Worm (Caenorhabditis elegans) whole organism, mixed stage, embryonic: ENCODE data around the gene mks-1.

ENCODE experiments used
- M03D4.4 ChIP-seq: sonication (generic microtip); optimal IDR thresholded peaks from 2 replicates; lab custom pipeline; 2017; ENCODE audit warnings: mild to moderate bottlenecking, missing genetic modification characterization, missing compliant biosample characterization
- bed-3 ChIP-seq: fragments of 200-800 bp; sonication (Bioruptor generic); optimal IDR thresholded peaks from 3 replicates; lab custom pipeline; 2018; ENCODE audit warnings: mild to moderate bottlenecking, missing genetic modification characterization, moderate library complexity, missing compliant biosample characterization
- blmp-1 ChIP-seq: fragments of 150-350 bp; optimal IDR thresholded peaks from 2 replicates; lab custom pipeline; 2014; ENCODE audit warnings: missing biosample characterization, missing genetic modification characterization
- ceh-39 ChIP-seq: fragments of 150-350 bp; optimal IDR thresholded peaks from 2 replicates; lab custom pipeline; 2014; ENCODE audit warnings: missing biosample characterization, missing genetic modification characterization
- ceh-43 ChIP-seq: fragments of 200-800 bp; sonication (Bioruptor generic); optimal IDR thresholded peaks from 2 replicates; lab custom pipeline; 2018; ENCODE audit warnings: mild to moderate bottlenecking, missing genetic modification characterization, moderate library complexity, missing compliant biosample characterization
- ceh-83 ChIP-seq: fragments of 200-800 bp; sonication (Bioruptor generic); optimal IDR thresholded peaks from 2 replicates; lab custom pipeline; 2018; ENCODE audit warnings: mild to moderate bottlenecking, missing genetic modification characterization, missing compliant biosample characterization
- ces-1 ChIP-seq: fragments of 150-350 bp; optimal IDR thresholded peaks from 2 replicates; lab custom pipeline; 2014; ENCODE audit warnings: missing biosample characterization, missing genetic modification reagents, missing genetic modification characterization
- cnd-1 ChIP-seq: fragments of 200-800 bp; sonication (Bioruptor generic); optimal IDR thresholded peaks from 2 replicates; lab custom pipeline; 2018; ENCODE audit warnings: mild to moderate bottlenecking, missing genetic modification characterization, missing compliant biosample characterization
- drap-1 ChIP-seq: fragments of 200-800 bp; sonication (Bioruptor generic); optimal IDR thresholded peaks from 3 replicates; lab custom pipeline; 2018; ENCODE audit warnings: mild to moderate bottlenecking, missing genetic modification characterization, missing compliant biosample characterization
- elt-1 ChIP-seq: sonication (generic microtip); optimal IDR thresholded peaks from 2 replicates; lab custom pipeline; 2017; ENCODE audit warnings: missing genetic modification characterization, mild to moderate bottlenecking, missing compliant biosample characterization, antibody characterized with exemption, moderate library complexity, borderline replicate concordance; ENCODE audit not compliant: insufficient read depth
- elt-3 ChIP-seq: fragments of 150-350 bp; optimal IDR thresholded peaks from 2 replicates; lab custom pipeline; 2014; ENCODE audit warnings: missing biosample characterization, missing genetic modification characterization
- flh-1 ChIP-seq: fragments of 200-800 bp; sonication (Bioruptor generic); optimal IDR thresholded peaks from 2 replicates; lab custom pipeline; 2018; ENCODE audit warnings: mild to moderate bottlenecking, missing genetic modification characterization, moderate library complexity, missing compliant biosample characterization
- ham-2 ChIP-seq: fragments of 200-800 bp; sonication (Bioruptor generic); optimal IDR thresholded peaks from 2 replicates; lab custom pipeline; 2018; ENCODE audit warnings: mild to moderate bottlenecking, missing genetic modification characterization, missing compliant biosample characterization
- hlh-1 ChIP-seq: fragments of 150-350 bp; optimal IDR thresholded peaks from 2 replicates; lab custom pipeline; 2014; ENCODE audit warnings: missing biosample characterization, missing genetic modification reagents, missing genetic modification characterization
- lin-32 ChIP-seq: fragments of 200-800 bp; sonication (Bioruptor generic); optimal IDR thresholded peaks from 2 replicates; lab custom pipeline; 2018; ENCODE audit warnings: mild to moderate bottlenecking, missing genetic modification characterization, missing compliant biosample characterization
- lsy-2 ChIP-seq: fragments of 150-350 bp; optimal IDR thresholded peaks from 2 replicates; lab custom pipeline; 2014; ENCODE audit warnings: missing biosample characterization, missing genetic modification characterization
- mab-5 ChIP-seq: fragments of 150-350 bp; optimal IDR thresholded peaks from 2 replicates; lab custom pipeline; 2014; ENCODE audit warnings: missing biosample characterization, missing genetic modification characterization
- mep-1 ChIP-seq: fragments of 150-350 bp; optimal IDR thresholded peaks from 2 replicates; lab custom pipeline; 2017; ENCODE audit warnings: missing biosample characterization, missing genetic modification reagents, missing genetic modification characterization, inconsistent platforms
- mls-2 ChIP-seq: sonication (generic microtip); optimal IDR thresholded peaks from 2 replicates; lab custom pipeline; 2016; ENCODE audit warnings: mild to moderate bottlenecking, missing genetic modification characterization, moderate library complexity, missing compliant biosample characterization
- nhr-12 ChIP-seq: fragments of 150-350 bp; optimal IDR thresholded peaks from 2 replicates; lab custom pipeline; 2014; ENCODE audit warnings: missing biosample characterization, missing genetic modification characterization
- nhr-2 ChIP-seq: fragments of 150-350 bp; optimal IDR thresholded peaks from 2 replicates; lab custom pipeline; 2014; ENCODE audit warnings: missing biosample characterization, missing genetic modification characterization
- nhr-28 ChIP-seq: fragments of 150-350 bp; optimal IDR thresholded peaks from 2 replicates; lab custom pipeline; 2014; ENCODE audit warnings: missing biosample characterization, missing genetic modification characterization
- nhr-76 ChIP-seq: sonication (generic microtip); optimal IDR thresholded peaks from 2 replicates; lab custom pipeline; 2017; ENCODE audit warnings: missing biosample characterization, missing genetic modification characterization
- pha-4 ChIP-seq: fragments of 150-350 bp; optimal IDR thresholded peaks from 2 replicates; lab custom pipeline; 2018; ENCODE audit warnings: missing biosample characterization, missing genetic modification reagents, missing genetic modification characterization
- sem-2 ChIP-seq: fragments of 200-800 bp; sonication (Bioruptor generic); optimal IDR thresholded peaks from 2 replicates; lab custom pipeline; 2018; ENCODE audit warnings: mild to moderate bottlenecking, missing genetic modification characterization, missing compliant biosample characterization
- snpc-4 ChIP-seq: fragments of 150-350 bp; optimal IDR thresholded peaks from 2 replicates; lab custom pipeline; 2014; ENCODE audit warnings: missing biosample characterization, missing genetic modification characterization
- sptf-1 ChIP-seq: sonication (generic microtip); optimal IDR thresholded peaks from 2 replicates; lab custom pipeline; 2017; ENCODE audit warnings: mild to moderate bottlenecking, missing genetic modification characterization, moderate library complexity, missing compliant biosample characterization
- tbx-8 ChIP-seq: fragments of 200-800 bp; sonication (Bioruptor generic); optimal IDR thresholded peaks from 2 replicates; lab custom pipeline; 2018; ENCODE audit warnings: mild to moderate bottlenecking, missing genetic modification characterization, moderate library complexity, missing compliant biosample characterization
- unc-120 ChIP-seq: sonication (generic microtip); optimal IDR thresholded peaks from 2 replicates; lab custom pipeline; 2017; ENCODE audit warnings: missing genetic modification characterization, missing compliant biosample characterization; ENCODE audit not compliant: poor library complexity, severe bottlenecking
- unc-62 ChIP-seq: fragments of 150-350 bp; optimal IDR thresholded peaks from 2 replicates; lab custom pipeline; 2014; ENCODE audit warnings: missing biosample characterization, missing genetic modification reagents, missing genetic modification characterization
- zip-8 ChIP-seq: fragments of 150-350 bp; optimal IDR thresholded peaks from 2 replicates; lab custom pipeline; 2014; ENCODE audit warnings: missing biosample characterization, missing genetic modification characterization
- ztf-11 ChIP-seq: fragments of 150-350 bp; optimal IDR thresholded peaks from 2 replicates; lab custom pipeline; 2014; ENCODE audit warnings: missing biosample characterization, missing genetic modification characterization

mks-1 gene

DNA sequence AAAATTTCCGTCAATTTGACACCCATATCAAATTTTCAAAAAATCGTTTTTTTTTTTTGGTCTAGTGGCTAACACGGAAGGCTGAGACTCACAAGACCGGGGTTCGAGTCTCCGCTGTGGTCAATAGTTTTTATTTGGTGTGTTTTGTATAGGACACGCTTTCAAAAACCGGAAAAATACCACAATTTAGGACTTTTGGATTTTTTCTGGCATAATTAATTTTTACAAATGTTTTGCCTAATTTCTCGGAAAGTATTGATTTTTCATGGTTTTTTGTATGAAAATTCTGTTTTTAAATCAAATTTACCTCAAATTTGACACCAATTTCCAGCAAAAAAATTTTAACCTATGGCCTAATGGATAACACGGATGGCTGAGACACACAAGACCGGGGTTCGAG lies at the start of gene mks-1:
Gene mks-1 (plus strand): TSS at position 301 of the 400 bp plus-strand sequence.
- TF ChIP-seq elt-1 (tag; lab: Kevin White, UChicago) (no peak), sptf-1 (no peak)

- TF ChIP-seq lin-32 (GFP tag; lab: Kevin White, UChicago) (no peak), ztf-11 (tag; lab: Kevin White, UChicago) (no peak), ces-1 (GFP tag; lab: Kevin White, UChicago) (peak; percentile 98), pha-4 (tag; lab: Kevin White, UChicago) (no peak)
- TF ChIP-seq, all 35 proteins: peak for 1
Observed at ce11 chrIII:3136325-3137001, 49.6 kb upstream of the mks-1 start.

ce11 chrIII:3138087-3138486 lies 48.0 kb upstream of the mks-1 start:
- TF ChIP-seq unc-62 (no peak), ces-1 (GFP tag; lab: Kevin White, UChicago) (peak; percentile 51)
- TF ChIP-seq, all 35 proteins: peak for 1

- TF ChIP-seq ces-1 (GFP tag; lab: Kevin White, UChicago) (peak; percentile 61), ztf-11 (tag; lab: Kevin White, UChicago) (no peak)
Observed at ce11 chrIII:3139144-3139543, 46.9 kb upstream of the mks-1 start, which contains the start of gene mec-12. TSS of gene mec-12 (minus strand) at chrIII:3139234.

ce11 chrIII:3140227-3140626 lies 45.9 kb upstream of the mks-1 start:
- TF ChIP-seq hlh-1 (tag; lab: Kevin White, UChicago) (no peak), nhr-28 (tag; lab: Kevin White, UChicago) (no peak), unc-62 (no peak), lsy-2 (tag; lab: Kevin White, UChicago) (peak; percentile 62)

DNA sequence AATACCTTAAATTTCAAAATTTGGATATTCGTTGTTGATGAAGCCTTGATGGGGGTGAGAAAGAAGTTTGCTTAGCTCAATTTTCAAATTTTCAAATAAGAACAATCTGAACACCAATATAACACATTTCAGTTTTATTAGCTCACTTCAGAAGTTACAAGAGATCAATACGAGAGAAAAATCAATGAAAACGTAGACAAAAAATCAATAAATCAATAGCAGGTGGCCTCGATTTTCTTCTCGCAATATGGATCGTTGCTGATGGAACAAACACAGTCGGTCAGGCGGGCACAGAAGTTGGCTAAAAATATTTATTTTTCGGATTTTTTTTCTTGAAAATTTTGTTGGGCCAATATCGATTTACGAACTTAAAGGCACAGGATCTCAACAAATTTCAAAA lies 44.0 kb upstream of the mks-1 start:
- TF ChIP-seq bed-3, result no peak
- TF ChIP-seq mls-2 (tag; lab: Kevin White, UChicago), result no peak
- TF ChIP-seq unc-120, result no peak
- TF ChIP-seq, all 35 proteins: peak for 0

- TF ChIP-seq unc-62 (no peak), blmp-1 (tag; lab: Kevin White, UChicago) (no peak), mls-2 (tag; lab: Kevin White, UChicago) (no peak), ces-1 (GFP tag; lab: Kevin White, UChicago) (no peak), tbx-8 (GFP tag; lab: Kevin White, UChicago) (no peak), nhr-76 (tag; lab: Kevin White, UChicago) (no peak), nhr-2 (no peak), ham-2 (GFP tag; lab: Kevin White, UChicago) (no peak), zip-8 (no peak), snpc-4 (tag; lab: Kevin White, UChicago) (no peak), lin-32 (GFP tag; lab: Kevin White, UChicago) (no peak), M03D4.4 (tag; lab: Kevin White, UChicago) (no peak), pha-4 (tag; lab: Kevin White, UChicago) (no peak), mep-1 (tag; lab: Kevin White, UChicago) (no peak), nhr-28 (tag; lab: Kevin White, UChicago) (no peak), cnd-1 (tag; lab: Kevin White, UChicago) (no peak), unc-120 (no peak), sem-2 (no peak), elt-1 (tag; lab: Kevin White, UChicago) (no peak)
Observed at ce11 chrIII:3143657-3144056, 42.4 kb upstream of the mks-1 start, which contains the start of gene C44B11.4. TSS of gene C44B11.4 (minus strand) at chrIII:3143757.

- TF ChIP-seq lin-32 (GFP tag; lab: Kevin White, UChicago) (no peak), ceh-39 (no peak), lsy-2 (tag; lab: Kevin White, UChicago) (no peak), mls-2 (tag; lab: Kevin White, UChicago) (no peak), bed-3 (no peak), elt-1 (tag; lab: Kevin White, UChicago) (no peak), cnd-1 (tag; lab: Kevin White, UChicago) (no peak), elt-3 (tag; lab: Kevin White, UChicago) (no peak), ceh-43 (no peak), flh-1 (no peak), ces-1 (GFP tag; lab: Kevin White, UChicago) (no peak), sptf-1 (no peak), drap-1 (GFP tag; lab: Kevin White, UChicago) (no peak), ceh-83 (GFP tag; lab: Kevin White, UChicago) (no peak), ztf-11 (tag; lab: Kevin White, UChicago) (no peak), nhr-28 (tag; lab: Kevin White, UChicago) (no peak), mab-5 (tag; lab: Kevin White, UChicago) (no peak), nhr-76 (tag; lab: Kevin White, UChicago) (no peak), snpc-4 (tag; lab: Kevin White, UChicago) (no peak), nhr-12 (tag; lab: Kevin White, UChicago) (no peak)
Observed at ce11 chrIII:3152848-3153247, 33.2 kb upstream of the mks-1 start, which contains the start of gene C44B11.6. TSS of gene C44B11.6 (plus strand) at chrIII:3153148.
